Worm (Caenorhabditis elegans): ENCODE data around the gene mrp-1.

The mrp-1 gene

DNA sequence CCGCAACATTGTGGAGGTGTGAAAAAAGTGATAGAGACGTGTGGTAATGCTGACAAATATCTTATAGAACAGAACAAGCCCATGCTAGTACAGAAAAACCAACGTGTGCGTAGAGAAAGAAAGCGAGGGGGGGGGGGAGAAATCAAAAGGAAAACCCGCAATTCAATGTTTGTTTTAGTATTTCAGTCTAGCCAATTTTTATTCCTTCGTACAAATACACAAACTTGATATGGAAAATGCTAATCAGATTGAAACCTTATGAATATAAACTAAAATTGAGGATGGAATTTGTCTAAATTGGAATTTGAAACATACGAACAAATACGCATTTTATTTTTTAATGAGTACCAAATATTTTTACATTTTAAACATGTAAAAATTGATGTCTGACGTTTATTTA lies at the start of gene mrp-1:
TSS of gene mrp-1 (minus strand) at position 101 of the 400 bp plus-strand sequence.
- TF ChIP-seq C34F6.9 (tag; optimal IDR thresholded peaks at IDR 0.05) = no peak
- no peak for TF ChIP-seq elt-1 (tag; optimal IDR thresholded peaks at IDR 0.05)
- TF ChIP-seq nhr-12 (tag; optimal IDR thresholded peaks at IDR 0.05) = no peak
- TF ChIP-seq egl-27 (tag; optimal IDR thresholded peaks at IDR 0.05) = no peak
- TF ChIP-seq fos-1 (tag; optimal IDR thresholded peaks at IDR 0.05) = no peak
- TF ChIP-seq lsy-2 (tag; optimal IDR thresholded peaks at IDR 0.05) = no peak
- no peak for TF ChIP-seq nhr-129 (tag; optimal IDR thresholded peaks at IDR 0.05)
- no peak for TF ChIP-seq lin-39 (tag; optimal IDR thresholded peaks at IDR 0.05)
- no peak for TF ChIP-seq F13H6.1 (tag; optimal IDR thresholded peaks at IDR 0.05)
- TF ChIP-seq nhr-10 (tag; optimal IDR thresholded peaks at IDR 0.05) = no peak
- no peak for TF ChIP-seq nhr-77 (tag; optimal IDR thresholded peaks at IDR 0.05)

DNA sequence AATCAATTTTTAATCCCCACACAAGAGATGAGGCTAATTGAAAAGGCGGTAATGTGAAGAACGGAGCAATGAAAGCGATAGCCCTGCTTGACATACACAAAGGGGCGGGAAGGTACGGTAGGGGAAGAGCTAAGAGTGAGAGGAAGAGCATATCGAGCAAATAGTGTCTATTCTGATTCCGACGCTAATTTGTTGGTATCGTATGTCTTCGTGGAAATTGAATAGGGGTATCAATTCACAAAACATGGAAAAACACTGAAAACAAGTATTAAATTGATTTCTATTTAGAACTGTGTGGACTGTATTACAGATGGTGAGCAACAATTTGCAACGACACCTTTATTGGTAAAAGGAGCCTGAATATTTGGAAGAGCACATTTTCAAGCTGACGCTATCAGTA lies 49.2 kb upstream of the mrp-1 start, which contains the start of gene pha-2:
TSS of gene pha-2 (minus strand) at position 101 of the 400 bp plus-strand sequence.
- no peak for TF ChIP-seq mdl-1 (tag; optimal IDR thresholded peaks at IDR 0.05)
- TF ChIP-seq zag-1 (tag; optimal IDR thresholded peaks at IDR 0.05) = no peak
- no peak for TF ChIP-seq Y55F3AM.14 (GFP tag; optimal IDR thresholded peaks at IDR 0.05)
- TF ChIP-seq nhr-23 (tag; optimal IDR thresholded peaks at IDR 0.05) = no peak
- no peak for TF ChIP-seq nhr-21 (tag; optimal IDR thresholded peaks at IDR 0.05)
- no peak for TF ChIP-seq ceh-16 (tag; optimal IDR thresholded peaks at IDR 0.05)
- no peak for TF ChIP-seq nhr-11 (tag; optimal IDR thresholded peaks at IDR 0.05)
- no peak for TF ChIP-seq crh-2 (tag; optimal IDR thresholded peaks at IDR 0.05)
- no peak for TF ChIP-seq nhr-129 (tag; optimal IDR thresholded peaks at IDR 0.05)
- no peak for TF ChIP-seq sma-3 (GFP tag; optimal IDR thresholded peaks at IDR 0.05)
- no peak for TF ChIP-seq ztf-11 (tag; optimal IDR thresholded peaks at IDR 0.05)
- TF ChIP-seq nhr-237 (tag; optimal IDR thresholded peaks at IDR 0.05) = no peak

DNA sequence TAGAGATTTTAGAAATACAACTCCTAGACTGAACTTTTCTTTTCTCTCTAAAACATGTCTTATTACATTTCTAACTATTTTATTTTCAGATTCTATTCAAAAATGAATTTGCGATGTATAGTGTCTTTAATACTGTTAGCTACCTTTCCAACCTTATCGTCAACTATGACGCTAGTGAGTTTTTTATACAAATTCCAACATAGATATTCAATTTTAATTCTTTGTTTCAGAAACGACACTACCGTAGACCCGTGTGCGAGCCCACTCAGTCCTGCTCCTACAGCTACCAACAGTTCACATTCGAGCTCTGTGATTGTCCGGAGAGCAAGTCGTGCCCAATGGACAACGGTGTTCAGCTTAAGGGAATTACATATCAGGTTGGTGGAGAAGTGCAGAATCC lies 41.4 kb upstream of the mrp-1 start, which contains the start of gene M6.4:
TSS of gene M6.4 (plus strand) at position 55 of the 400 bp plus-strand sequence.
- TF ChIP-seq snpc-4 (tag; optimal IDR thresholded peaks at IDR 0.05) = no peak
- TF ChIP-seq alr-1 (tag; optimal IDR thresholded peaks at IDR 0.05) = no peak
- TF ChIP-seq blmp-1 (tag; optimal IDR thresholded peaks at IDR 0.05; ENCODE audit: insufficient read depth) = no peak
- TF ChIP-seq F13H6.1 (tag; optimal IDR thresholded peaks at IDR 0.05) = no peak
- no peak for TF ChIP-seq zag-1 (tag; optimal IDR thresholded peaks at IDR 0.05)
- no peak for TF ChIP-seq lin-13 (GFP tag; optimal IDR thresholded peaks at IDR 0.05)
- no peak for TF ChIP-seq sma-3 (GFP tag; optimal IDR thresholded peaks at IDR 0.05)
- no peak for TF ChIP-seq nhr-12 (tag; optimal IDR thresholded peaks at IDR 0.05)
- no peak for TF ChIP-seq elt-1 (tag; optimal IDR thresholded peaks at IDR 0.05)
- no peak for TF ChIP-seq skn-1 (tag; optimal IDR thresholded peaks at IDR 0.05)
- TF ChIP-seq nhr-129 (tag; optimal IDR thresholded peaks at IDR 0.05) = no peak
- no peak for TF ChIP-seq elt-3 (tag; optimal IDR thresholded peaks at IDR 0.05)
- no peak for TF ChIP-seq gmeb-1 (tag; optimal IDR thresholded peaks at IDR 0.05)
- TF ChIP-seq lin-11 (tag; optimal IDR thresholded peaks at IDR 0.05) = no peak
- no peak for TF ChIP-seq unc-62 (GFP tag; optimal IDR thresholded peaks at IDR 0.05)
- TF ChIP-seq ZK546.5 (tag; optimal IDR thresholded peaks at IDR 0.05) = no peak

DNA sequence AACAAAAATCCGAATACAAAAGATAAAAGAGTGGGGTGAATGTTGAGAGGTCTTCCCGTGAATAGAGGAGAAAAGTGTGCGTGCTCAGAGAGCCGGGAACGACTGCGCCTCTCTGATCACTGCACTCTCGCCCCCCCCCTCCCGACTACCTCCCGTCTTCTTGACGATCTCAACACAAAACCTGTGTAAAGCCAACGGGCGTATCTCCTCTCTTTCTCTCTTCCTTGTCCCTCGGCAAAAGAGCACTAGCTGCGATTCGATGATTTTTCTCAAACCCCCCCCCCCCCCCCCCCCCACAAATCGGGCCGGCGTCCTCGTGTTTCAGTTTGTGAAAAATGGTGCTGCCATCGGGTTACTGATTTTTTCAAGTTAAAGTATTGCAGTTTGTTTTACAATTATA lies 34.0 kb upstream of the mrp-1 start:
- no peak for TF ChIP-seq ztf-4 (tag; optimal IDR thresholded peaks at IDR 0.05)
- no peak for TF ChIP-seq unc-62 (GFP tag; optimal IDR thresholded peaks at IDR 0.05)
- TF ChIP-seq mdl-1 (tag; optimal IDR thresholded peaks at IDR 0.05) = no peak
- no peak for TF ChIP-seq lin-13 (GFP tag; optimal IDR thresholded peaks at IDR 0.05)
- TF ChIP-seq ama-1 (optimal IDR thresholded peaks at IDR 0.05) = no peak
- no peak for TF ChIP-seq nhr-10 (tag; optimal IDR thresholded peaks at IDR 0.05)

DNA sequence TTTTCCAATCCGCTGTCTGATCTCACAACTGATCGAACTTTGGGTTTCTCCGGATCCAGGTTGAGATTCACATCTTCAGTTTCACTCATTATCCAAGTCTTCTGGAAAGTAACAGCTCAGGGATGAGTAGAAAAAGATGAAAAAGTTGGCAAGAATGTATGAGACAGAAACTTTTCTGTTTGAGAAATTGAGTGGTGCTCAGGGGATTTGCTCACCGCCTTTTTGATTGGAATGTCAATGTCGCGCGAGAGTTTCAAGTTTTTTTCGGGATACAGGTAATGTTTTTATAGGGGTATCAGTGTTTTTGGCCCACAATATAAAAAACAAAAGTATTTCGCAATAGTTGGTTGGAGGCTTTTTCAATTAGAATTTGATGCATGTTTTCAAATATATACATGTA lies 33.5 kb upstream of the mrp-1 start, which contains the start of gene unc-96:
TSS of gene unc-96 (minus strand) at position 101 of the 400 bp plus-strand sequence.
- TF ChIP-seq elt-3 (tag; optimal IDR thresholded peaks at IDR 0.05) = no peak
- TF ChIP-seq aly-2 (tag; optimal IDR thresholded peaks at IDR 0.05) = no peak
- no peak for TF ChIP-seq nhr-21 (tag; optimal IDR thresholded peaks at IDR 0.05)
- TF ChIP-seq R02D3.7 (tag; optimal IDR thresholded peaks at IDR 0.05) = no peak
- no peak for TF ChIP-seq lin-39 (tag; optimal IDR thresholded peaks at IDR 0.05)

Data from whole organism, L2 larva.